Fruit fly (Drosophila melanogaster) whole organism, larva: ENCODE measurements around the gene CG8460.

Source experiments
- noc ChIP-seq: fragments of 200-800 bp; sonication (Bioruptor generic); optimal IDR thresholded peaks from 3 replicates; lab custom pipeline; 2019; ENCODE audit warnings: missing biosample characterization, mild to moderate bottlenecking, missing genetic modification characterization, moderate library complexity

CG8460 gene

dm6 chr2L:8195722-8196323 is 1.2 kb upstream of the CG8460 start:
- no peak for TF ChIP-seq noc (tag; lab: Kevin White, UChicago)

dm6 chr2L:8198757-8199156 is 1.8 kb downstream of the CG8460 start, which contains the start of gene PGAP5:
PGAP5 (plus strand) TSS chr2L:8198882.
- no peak for TF ChIP-seq noc (tag; lab: Kevin White, UChicago)

- no peak for TF ChIP-seq noc (tag; lab: Kevin White, UChicago)
These were observed 5.6 kb downstream of the CG8460 start for dm6 chr2L:8202569-8202968.

- peak; percentile 9 for TF ChIP-seq noc (tag; lab: Kevin White, UChicago)
These were observed 6.8 kb downstream of the CG8460 start for dm6 chr2L:8203748-8204147.

dm6 chr2L:8204366-8204765 is 7.4 kb downstream of the CG8460 start:
- TF ChIP-seq noc (tag; lab: Kevin White, UChicago), result no peak

- peak; percentile 98 for TF ChIP-seq noc (tag; lab: Kevin White, UChicago)
These were observed 8.1 kb downstream of the CG8460 start, which contains the start of gene SLC5A11 for dm6 chr2L:8204996-8205567. SLC5A11 (minus strand) TSS chr2L:8205132.

dm6 chr2L:8205871-8206270 is 8.9 kb downstream of the CG8460 start, which contains the start of gene CG8419:
CG8419 (plus strand) TSS chr2L:8206171.
- no peak for TF ChIP-seq noc (tag; lab: Kevin White, UChicago)

- TF ChIP-seq noc (tag; lab: Kevin White, UChicago), result no peak
These were observed 12.4 kb downstream of the CG8460 start for dm6 chr2L:8209362-8209761.

dm6 chr2L:8210468-8210867 is 13.5 kb downstream of the CG8460 start:
- no peak for TF ChIP-seq noc (tag; lab: Kevin White, UChicago)

dm6 chr2L:8211070-8211469 is 14.1 kb downstream of the CG8460 start, which contains the start of gene Ssb-c31a:
Ssb-c31a (plus strand) TSS chr2L:8211347.
- peak; percentile 67 for TF ChIP-seq noc (tag; lab: Kevin White, UChicago)

dm6 chr2L:8212666-8213270 is 15.8 kb downstream of the CG8460 start, which contains the start of the genes CG8372 and CG8360:
CG8372 (minus strand) TSS chr2L:8212902.
CG8360 (plus strand) TSS chr2L:8212959.
- peak; percentile 98 for TF ChIP-seq noc (tag; lab: Kevin White, UChicago)

- TF ChIP-seq noc (tag; lab: Kevin White, UChicago), result peak; percentile 27
These were observed 17.0 kb downstream of the CG8460 start, which contains the start of gene CG8353 for dm6 chr2L:8213987-8214386. CG8353 (plus strand) TSS chr2L:8214045.

- TF ChIP-seq noc (tag; lab: Kevin White, UChicago), result no peak
These were observed 18.4 kb downstream of the CG8460 start, which contains the start of gene CG8349 for dm6 chr2L:8215259-8215929. CG8349 (plus strand) TSS chr2L:8215915.

dm6 chr2L:8217917-8218316 is 20.9 kb downstream of the CG8460 start, which contains the start of gene CG8292:
CG8292 (minus strand) TSS chr2L:8218017.
- no peak for TF ChIP-seq noc (tag; lab: Kevin White, UChicago)

- TF ChIP-seq noc (tag; lab: Kevin White, UChicago), result no peak
These were observed 23.5 kb downstream of the CG8460 start, which contains the start of gene Snx6 for dm6 chr2L:8220393-8220934. Snx6 (minus strand) TSS chr2L:8220741.
